Fruit fly (Drosophila melanogaster) whole organism, embryonic: Measurements from ENCODE around the gene CG8006.

ENCODE experiments used
- Asciz ChIP-seq: fragments of 200-800 bp; sonication (Bioruptor generic); optimal IDR thresholded peaks from 2 replicates; lab custom pipeline; 2017; ENCODE audit warnings: missing biosample characterization, mild to moderate bottlenecking, missing genetic modification characterization, missing genetic modification reagents
- BEAF-32 ChIP-seq: fragments of 200-800 bp; sonication (Bioruptor generic); optimal IDR thresholded peaks from 3 replicates; lab custom pipeline; 2017; ENCODE audit warnings: missing biosample characterization, missing genetic modification characterization, mild to moderate bottlenecking, moderate library complexity, missing genetic modification reagents
- CG12236 ChIP-seq: fragments of 200-800 bp; sonication (Bioruptor generic); optimal IDR thresholded peaks from 2 replicates; lab custom pipeline; 2016; ENCODE audit warnings: missing biosample characterization, missing genetic modification characterization
- CG13624 ChIP-seq: fragments of 200-800 bp; sonication (Bioruptor generic); optimal IDR thresholded peaks from 2 replicates; lab custom pipeline; 2016; ENCODE audit warnings: missing biosample characterization, missing genetic modification characterization
- CG14441 ChIP-seq: fragments of 200-800 bp; sonication (Bioruptor generic); IDR thresholded peaks from 2 replicates; pipeline ENCODE4 v1.3.6; 2022; ENCODE audit warnings: missing biosample characterization, missing genetic modification characterization
- CG15696 ChIP-seq: fragments of 200-800 bp; sonication (Bioruptor generic); optimal IDR thresholded peaks from 2 replicates; lab custom pipeline; 2019; ENCODE audit warnings: missing biosample characterization, mild to moderate bottlenecking, missing genetic modification characterization, moderate library complexity
- CG17186 ChIP-seq: fragments of 200-800 bp; sonication (Bioruptor generic); optimal IDR thresholded peaks from 3 replicates; lab custom pipeline; 2017; ENCODE audit warnings: missing biosample characterization, missing genetic modification reagents, missing genetic modification characterization
- CG17361 ChIP-seq: fragments of 200-800 bp; sonication (Bioruptor generic); IDR thresholded peaks from 3 replicates; pipeline ENCODE4 v1.3.6; 2022; ENCODE audit warnings: missing biosample characterization, missing genetic modification characterization
- CG2889 ChIP-seq: fragments of 200-800 bp; sonication (Bioruptor generic); IDR thresholded peaks from 3 replicates; pipeline ENCODE4 v1.3.6; 2022; ENCODE audit warnings: missing biosample characterization, missing genetic modification characterization
- CG3995 ChIP-seq: fragments of 200-800 bp; sonication (Bioruptor generic); optimal IDR thresholded peaks from 3 replicates; lab custom pipeline; 2016; ENCODE audit warnings: missing biosample characterization, missing genetic modification characterization
- CG5953 ChIP-seq: fragments of 200-800 bp; sonication (Bioruptor generic); IDR thresholded peaks from 2 replicates; pipeline ENCODE4 v1.3.6; 2022; ENCODE audit warnings: missing biosample characterization, missing genetic modification characterization
- CG6813 ChIP-seq: fragments of 200-800 bp; sonication (Bioruptor generic); optimal IDR thresholded peaks from 2 replicates; lab custom pipeline; 2017; ENCODE audit warnings: missing biosample characterization, missing genetic modification characterization, mild to moderate bottlenecking, moderate library complexity, missing genetic modification reagents
- CG7271 ChIP-seq: fragments of 200-800 bp; sonication (Bioruptor generic); optimal IDR thresholded peaks from 2 replicates; lab custom pipeline; 2018; ENCODE audit warnings: missing biosample characterization, mild to moderate bottlenecking, missing genetic modification characterization, moderate library complexity
- CG7357 ChIP-seq: fragments of 200-800 bp; sonication (Bioruptor generic); IDR thresholded peaks from 3 replicates; pipeline ENCODE4 v1.3.6; 2022; ENCODE audit warnings: missing biosample characterization, missing genetic modification characterization
- CG8944 ChIP-seq: fragments of 200-800 bp; sonication (Bioruptor generic); optimal IDR thresholded peaks from 3 replicates; lab custom pipeline; 2016; ENCODE audit warnings: missing biosample characterization, missing genetic modification characterization
- CG9609 ChIP-seq: fragments of 200-800 bp; sonication (Bioruptor generic); optimal IDR thresholded peaks from 3 replicates; lab custom pipeline; 2016; ENCODE audit warnings: missing biosample characterization, missing genetic modification characterization
- E2f1 ChIP-seq: fragments of 200-800 bp; sonication (Bioruptor generic); IDR thresholded peaks from 2 replicates; pipeline ENCODE4 v1.3.6; 2022; ENCODE audit warnings: missing biosample characterization, missing genetic modification characterization
- Fer1 ChIP-seq: fragments of 200-800 bp; sonication (Bioruptor generic); optimal IDR thresholded peaks from 2 replicates; lab custom pipeline; 2017; ENCODE audit warnings: missing biosample characterization, mild to moderate bottlenecking, missing genetic modification characterization
- H2.0 ChIP-seq: fragments of 200-800 bp; sonication (Bioruptor generic); IDR thresholded peaks from 2 replicates; pipeline ENCODE4 v1.3.6; 2022; ENCODE audit warnings: missing biosample characterization, missing genetic modification characterization
- Hr3 ChIP-seq: fragments of 200-800 bp; sonication (Bioruptor generic); optimal IDR thresholded peaks from 3 replicates; lab custom pipeline; 2016; ENCODE audit warnings: missing biosample characterization, missing genetic modification characterization
- Hr78 ChIP-seq, 2 experiments: fragments of 200-800 bp in 1 of 2; fragments of >200 bp in 1 of 2; sonication (Bioruptor generic) in 1 of 2; optimal IDR thresholded peaks; 2 replicates each; lab custom pipeline; 2017 to 2019; ENCODE audit warnings: missing biosample characterization in 2 of 2, missing genetic modification characterization in 2 of 2, mild to moderate bottlenecking in 1 of 2, moderate library complexity in 1 of 2
- Nf-YB ChIP-seq: fragments of 200-800 bp; sonication (Bioruptor generic); optimal IDR thresholded peaks from 3 replicates; lab custom pipeline; 2019; ENCODE audit warnings: missing biosample characterization, mild to moderate bottlenecking, missing genetic modification characterization, moderate library complexity
- Ptx1 ChIP-seq: fragments of 200-800 bp; sonication (Bioruptor generic); IDR thresholded peaks from 2 replicates; pipeline ENCODE4 v1.3.6; 2022; ENCODE audit warnings: missing biosample characterization, missing genetic modification characterization
- Rfx ChIP-seq: fragments of 200-800 bp; sonication (Bioruptor generic); IDR thresholded peaks from 2 replicates; pipeline ENCODE4 v1.3.6; 2022; ENCODE audit warnings: missing biosample characterization, missing genetic modification characterization
- Side ChIP-seq: fragments of 200-800 bp; sonication (Bioruptor generic); optimal IDR thresholded peaks from 2 replicates; lab custom pipeline; 2016; ENCODE audit warnings: missing biosample characterization, missing genetic modification characterization
- Spps ChIP-seq: fragments of 200-800 bp; sonication (Bioruptor generic); optimal IDR thresholded peaks from 2 replicates; lab custom pipeline; 2018; ENCODE audit warnings: missing biosample characterization, mild to moderate bottlenecking, missing genetic modification characterization
- Vsx1 ChIP-seq: fragments of 200-800 bp; sonication (Bioruptor generic); optimal IDR thresholded peaks from 2 replicates; lab custom pipeline; 2017; ENCODE audit warnings: missing biosample characterization, mild to moderate bottlenecking, missing genetic modification characterization, missing genetic modification reagents
- ab ChIP-seq: fragments of 200-800 bp; sonication (Bioruptor generic); optimal IDR thresholded peaks from 2 replicates; lab custom pipeline; 2016; ENCODE audit warnings: missing biosample characterization, missing genetic modification characterization
- al ChIP-seq: fragments of 200-800 bp; sonication (Bioruptor generic); IDR thresholded peaks from 2 replicates; pipeline ENCODE4 v1.3.6; 2022; ENCODE audit warnings: missing biosample characterization, missing genetic modification characterization
- ash1 ChIP-seq: fragments of 200-800 bp; sonication (Bioruptor generic); optimal IDR thresholded peaks from 2 replicates; lab custom pipeline; 2018; ENCODE audit warnings: missing biosample characterization, mild to moderate bottlenecking, missing genetic modification characterization
- crc ChIP-seq: fragments of 200-800 bp; sonication (Bioruptor generic); optimal IDR thresholded peaks from 2 replicates; lab custom pipeline; 2016; ENCODE audit warnings: missing biosample characterization, missing genetic modification characterization
- cwo ChIP-seq: fragments of 200-800 bp; sonication (Bioruptor generic); optimal IDR thresholded peaks from 3 replicates; lab custom pipeline; 2017; ENCODE audit warnings: missing biosample characterization, missing genetic modification characterization, mild to moderate bottlenecking, moderate library complexity, missing genetic modification reagents
- disco-r ChIP-seq: fragments of 200-800 bp; sonication (Bioruptor generic); optimal IDR thresholded peaks from 2 replicates; lab custom pipeline; 2016; ENCODE audit warnings: missing biosample characterization, missing genetic modification characterization
- dpn ChIP-seq, 2 experiments: fragments of 200-800 bp; sonication (Bioruptor generic); optimal IDR thresholded peaks; 3 replicates each; lab custom pipeline; 2016; ENCODE audit warnings: missing biosample characterization in 2 of 2, missing genetic modification characterization in 2 of 2
- ems ChIP-seq: fragments of 200-800 bp; sonication (Bioruptor generic); optimal IDR thresholded peaks from 3 replicates; lab custom pipeline; 2016; ENCODE audit warnings: missing biosample characterization, missing genetic modification characterization
- fd96Cb ChIP-seq: fragments of 200-800 bp; sonication (Bioruptor generic); optimal IDR thresholded peaks from 2 replicates; lab custom pipeline; 2018; ENCODE audit warnings: missing biosample characterization, mild to moderate bottlenecking, missing genetic modification characterization, moderate library complexity
- gcm ChIP-seq: fragments of 200-800 bp; sonication (Bioruptor generic); optimal IDR thresholded peaks from 2 replicates; lab custom pipeline; 2019; ENCODE audit warnings: missing biosample characterization, mild to moderate bottlenecking, missing genetic modification characterization, moderate library complexity
- her ChIP-seq: fragments of 200-800 bp; sonication (Bioruptor generic); optimal IDR thresholded peaks from 2 replicates; lab custom pipeline; 2016; ENCODE audit warnings: missing biosample characterization, missing genetic modification characterization
- lilli ChIP-seq: fragments of 200-800 bp; sonication (Bioruptor generic); optimal IDR thresholded peaks from 3 replicates; lab custom pipeline; 2016; ENCODE audit warnings: missing biosample characterization, missing genetic modification characterization
- nmo ChIP-seq: fragments of 200-800 bp; sonication (Bioruptor generic); optimal IDR thresholded peaks from 2 replicates; lab custom pipeline; 2018; ENCODE audit warnings: missing biosample characterization, mild to moderate bottlenecking, missing genetic modification characterization, moderate library complexity
- oc ChIP-seq: fragments of 200-800 bp; sonication (Bioruptor generic); optimal IDR thresholded peaks from 2 replicates; lab custom pipeline; 2018; ENCODE audit warnings: missing biosample characterization, mild to moderate bottlenecking, missing genetic modification characterization, moderate library complexity
- sob ChIP-seq: fragments of 200-800 bp; sonication (Bioruptor generic); IDR thresholded peaks from 2 replicates; pipeline ENCODE4 v1.3.6; 2022; ENCODE audit warnings: missing biosample characterization, missing genetic modification characterization
- sqz ChIP-seq: fragments of 200-800 bp; sonication (Bioruptor generic); optimal IDR thresholded peaks from 3 replicates; lab custom pipeline; 2018; ENCODE audit warnings: missing biosample characterization, mild to moderate bottlenecking, missing genetic modification characterization
- sr ChIP-seq: fragments of 200-800 bp; sonication (Bioruptor generic); IDR thresholded peaks from 3 replicates; pipeline ENCODE4 v1.3.6; 2022; ENCODE audit warnings: missing biosample characterization, missing genetic modification characterization
- stc ChIP-seq: fragments of 200-800 bp; sonication (Bioruptor generic); IDR thresholded peaks from 2 replicates; pipeline ENCODE4 v1.3.6; 2022; ENCODE audit warnings: missing biosample characterization, missing genetic modification characterization
- tup ChIP-seq: fragments of 200-800 bp; sonication (Bioruptor generic); optimal IDR thresholded peaks from 2 replicates; lab custom pipeline; 2016; ENCODE audit warnings: missing biosample characterization, mild to moderate bottlenecking, missing genetic modification characterization, moderate library complexity
- wek ChIP-seq: fragments of 200-800 bp; sonication (Bioruptor generic); optimal IDR thresholded peaks from 3 replicates; lab custom pipeline; 2018; ENCODE audit warnings: missing biosample characterization, mild to moderate bottlenecking, missing genetic modification characterization, moderate library complexity
- zen2 ChIP-seq: fragments of 200-800 bp; sonication (Bioruptor generic); IDR thresholded peaks from 3 replicates; pipeline ENCODE4 v1.3.6; 2022; ENCODE audit warnings: missing biosample characterization, missing genetic modification characterization; ENCODE audit not compliant: partially characterized antibody

The CG8006 gene

dm6 chr3L:8185263-8186227, 26.1 kb upstream of the CG8006 start (continued):
- TF ChIP-seq CG8944 (GFP tag; lab: Kevin White, UChicago): peak; percentile 49
- peak; percentile 38 to 48 for TF ChIP-seq dpn (GFP tag; optimal IDR thresholded peaks at IDR 0.05; lab: Kevin White, UChicago)
- peak; percentile 47 for TF ChIP-seq Vsx1 (GFP tag; lab: Kevin White, UChicago)
- TF ChIP-seq Hr78 (GFP tag; optimal IDR thresholded peaks at IDR 0.05; lab: Kevin White, UChicago): peak in 1 of 2 experiments; percentile 60
- TF ChIP-seq Spps: no peak
- peak; percentile 64 for TF ChIP-seq lilli (GFP tag; lab: Kevin White, UChicago)
- peak; percentile 2 for TF ChIP-seq her
- TF ChIP-seq nmo (GFP tag; lab: Kevin White, UChicago): peak; percentile 37
- TF ChIP-seq CG5953 (GFP tag; lab: Robert Waterston, UW): 0 out of 2 replicates have a peak, but pooled peaks have one; percentile 44
- TF ChIP-seq tup: peak; percentile 30
- TF ChIP-seq sqz (GFP tag; lab: Kevin White, UChicago): no peak
- TF ChIP-seq Hr3 (GFP tag; lab: Kevin White, UChicago): peak; percentile 42
- TF ChIP-seq CG3995 (GFP tag; lab: Kevin White, UChicago): peak; percentile 68
- TF ChIP-seq ash1: no peak
- TF ChIP-seq CG13624 (GFP tag; lab: Kevin White, UChicago): peak; percentile 12
- TF ChIP-seq gcm: no peak
- peak; percentile 60 for TF ChIP-seq CG14441 (GFP tag; lab: Robert Waterston, UW)
- peak; percentile 21 for TF ChIP-seq disco-r (GFP tag; lab: Kevin White, UChicago)
- no peak for TF ChIP-seq BEAF-32
- no peak for TF ChIP-seq wek (GFP tag; lab: Kevin White, UChicago)
- TF ChIP-seq oc (tag; lab: Kevin White, UChicago): peak; percentile 20
- peak; percentile 34 for TF ChIP-seq CG6813
- TF ChIP-seq CG17361: 0 out of 3 replicates have a peak, but pooled peaks have one; percentile 45
- no peak for TF ChIP-seq stc (GFP tag; lab: Robert Waterston, UW)
- TF ChIP-seq CG2889 (GFP tag; lab: Robert Waterston, UW): 0 out of 3 replicates have a peak, but pooled peaks have one; percentile 45
- TF ChIP-seq Fer1: peak; percentile 53
- TF ChIP-seq ems (GFP tag; lab: Kevin White, UChicago): peak; percentile 18
- TF ChIP-seq Rfx (GFP tag; lab: Robert Waterston, UW): 0 out of 2 replicates have a peak, but pooled peaks have one; percentile 37
- no peak for TF ChIP-seq CG15696 (tag; lab: Kevin White, UChicago)
- no peak for TF ChIP-seq CG7271 (tag; lab: Kevin White, UChicago)
- no peak for TF ChIP-seq crc (GFP tag; lab: Kevin White, UChicago)
- peak; percentile 52 for TF ChIP-seq Nf-YB (GFP tag; lab: Kevin White, UChicago)
- TF ChIP-seq H2.0: no peak
- peak; percentile 65 for TF ChIP-seq Side (GFP tag; lab: Kevin White, UChicago)
- peak; percentile 52 for TF ChIP-seq E2f1
- TF ChIP-seq CG12236 (GFP tag; lab: Kevin White, UChicago): no peak
- TF ChIP-seq al (GFP tag; lab: Robert Waterston, UW): no peak; the same call in 1 of the 2 replicates
- peak; percentile 42; the same call in 1 of the 2 replicates for TF ChIP-seq sob (GFP tag; lab: Robert Waterston, UW)
- TF ChIP-seq sr (GFP tag; lab: Robert Waterston, UW): no peak
- peak; percentile 7 for TF ChIP-seq fd96Cb (tag; lab: Kevin White, UChicago)
- no peak for TF ChIP-seq Asciz
- no peak for TF ChIP-seq zen2 (GFP tag; lab: Robert Waterston, UW)
- TF ChIP-seq ab (GFP tag; lab: Kevin White, UChicago): no peak
- peak; percentile 79 for TF ChIP-seq cwo (GFP tag; lab: Kevin White, UChicago)
- TF ChIP-seq CG9609 (GFP tag; lab: Kevin White, UChicago): peak; percentile 57
- peak; percentile 74 for TF ChIP-seq Ptx1 (GFP tag; lab: Robert Waterston, UW)
- no peak for TF ChIP-seq CG17186 (GFP tag; lab: Kevin White, UChicago)
- TF ChIP-seq CG7357 (GFP tag; lab: Robert Waterston, UW): peak; percentile 53; the same call in 1 of the 3 replicates
